Worm (Caenorhabditis elegans): ENCODE results near the gene C34B4.5.

- no peak for TF ChIP-seq him-1 (tag; optimal IDR thresholded peaks at IDR 0.05)
- TF ChIP-seq dao-5 (tag; optimal IDR thresholded peaks at IDR 0.05) = no peak
Observed at ce11 chrV:13075432-13075831, 20.3 kb upstream of the C34B4.5 start.

Measured in whole organism, L4/young adult.